Fruit fly (Drosophila melanogaster): ENCODE measurements around the gene CG42342.

Gene CG42342

DNA sequence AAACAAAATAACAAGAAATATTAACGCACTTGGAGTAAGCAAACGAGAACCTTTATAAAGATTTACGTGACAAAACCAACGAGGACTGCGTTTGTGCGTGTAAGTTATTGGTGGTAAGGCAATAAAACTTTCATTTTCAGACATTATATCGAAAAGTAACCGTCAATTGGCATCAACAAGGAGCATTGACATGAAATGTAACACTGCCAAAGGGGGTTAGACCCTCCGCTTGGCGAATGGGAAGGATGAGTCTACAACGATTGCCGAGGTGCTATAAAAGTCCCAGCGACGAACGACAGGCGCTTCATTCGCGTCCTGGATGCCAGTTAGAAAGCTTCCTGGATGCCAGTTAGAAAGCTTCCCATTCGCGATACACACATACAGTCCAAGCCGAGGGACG lies 30.3 kb upstream of the CG42342 start, which contains the start of gene Gyc89Da:
Gene Gyc89Da, plus strand, starts transcription at position 301 of the 400 bp plus-strand sequence.
- TF ChIP-seq Ets98B (GFP tag; IDR thresholded peaks at IDR 0.05) (no peak), CG34367 (tag; optimal IDR thresholded peaks at IDR 0.05) (no peak), rn (GFP tag; IDR thresholded peaks at IDR 0.05) (no peak), CG8159 (tag; optimal IDR thresholded peaks at IDR 0.05) (no peak), EcR (GFP tag; optimal IDR thresholded peaks at IDR 0.05) (no peak), Pif1B (GFP tag; optimal IDR thresholded peaks at IDR 0.05) (no peak)

DNA sequence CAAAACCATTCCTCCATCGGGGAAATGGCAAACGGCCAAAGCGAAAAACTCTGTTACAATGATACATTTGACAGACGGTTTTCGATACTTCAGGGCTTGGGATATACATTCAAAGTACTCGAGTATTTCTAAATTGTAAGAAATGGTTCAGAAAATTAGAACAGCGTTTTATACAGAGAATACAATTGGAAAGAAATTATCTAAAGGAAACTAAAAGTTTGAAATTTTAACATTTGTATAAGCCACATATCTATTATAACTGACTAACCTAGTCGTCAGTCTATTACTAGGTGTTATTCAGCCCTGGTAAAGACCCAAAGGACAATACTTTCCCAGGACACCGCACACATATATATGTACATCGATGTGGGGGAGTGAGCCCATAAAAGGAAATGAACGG lies 26.1 kb upstream of the CG42342 start:
- TF ChIP-seq gl (tag; optimal IDR thresholded peaks at IDR 0.05) (no peak), CG14655 (GFP tag; optimal IDR thresholded peaks at IDR 0.05) (no peak)

DNA sequence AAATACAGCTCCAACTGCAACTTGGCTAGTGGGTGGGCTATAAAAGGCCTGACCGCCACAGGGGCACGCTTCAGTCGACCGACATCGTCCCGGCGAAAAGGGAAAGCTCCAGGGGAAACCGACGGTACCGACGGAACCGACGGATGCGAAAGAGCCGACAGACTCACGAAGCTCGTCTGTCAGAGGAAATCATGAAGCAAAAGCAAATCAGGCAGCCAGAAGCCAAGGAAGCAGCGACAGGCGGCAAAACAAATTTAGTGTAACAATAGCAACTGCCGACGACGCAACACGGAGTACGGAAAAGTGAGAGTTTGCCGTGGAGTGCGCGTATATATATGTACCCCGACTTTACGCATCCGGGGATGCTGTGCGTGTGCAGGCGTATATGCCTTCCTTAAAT lies 25.5 kb upstream of the CG42342 start, which contains the start of gene Gyc89Db:
Gene Gyc89Db, plus strand, starts transcription at position 78 of the 400 bp plus-strand sequence.
- TF ChIP-seq CG32121 (GFP tag; IDR thresholded peaks at IDR 0.05) (no peak), CG9948 (tag; optimal IDR thresholded peaks at IDR 0.05) (no peak), CG8159 (tag; optimal IDR thresholded peaks at IDR 0.05) (no peak), CG34367 (tag; optimal IDR thresholded peaks at IDR 0.05) (no peak), CG13204 (GFP tag; optimal IDR thresholded peaks at IDR 0.05) (no peak), CG14655 (GFP tag; optimal IDR thresholded peaks at IDR 0.05) (no peak), fd96Ca (GFP tag; IDR thresholded peaks at IDR 0.05) (no peak), gl (tag; optimal IDR thresholded peaks at IDR 0.05) (no peak), Pif1A (GFP tag; optimal IDR thresholded peaks at IDR 0.05) (no peak), Ets98B (GFP tag; IDR thresholded peaks at IDR 0.05) (no peak), CG8301 (tag; optimal IDR thresholded peaks at IDR 0.05) (no peak), Pif1B (GFP tag; optimal IDR thresholded peaks at IDR 0.05) (no peak), CG15710 (tag; optimal IDR thresholded peaks at IDR 0.05) (no peak)

- TF ChIP-seq rn (GFP tag; IDR thresholded peaks at IDR 0.05) = no peak
- no peak for TF ChIP-seq Snoo (tag; optimal IDR thresholded peaks at IDR 0.05)
- TF ChIP-seq CG32121 (GFP tag; IDR thresholded peaks at IDR 0.05) = no peak
- no peak for TF ChIP-seq Pif1B (GFP tag; optimal IDR thresholded peaks at IDR 0.05)
- TF ChIP-seq CG34367 (tag; optimal IDR thresholded peaks at IDR 0.05) = no peak
- no peak for TF ChIP-seq CG14655 (GFP tag; optimal IDR thresholded peaks at IDR 0.05)
- no peak for TF ChIP-seq CG4496 (GFP tag; IDR thresholded peaks at IDR 0.05)
Measured at dm6 chr3R:16480995-16481394, 21.6 kb upstream of the CG42342 start, which contains the start of gene Dhfr. TSS of gene Dhfr (plus strand) at chr3R:16481167.

dm6 chr3R:16482276-16482675 lies 20.3 kb upstream of the CG42342 start, which contains the start of gene Sdhaf3:
TSS of gene Sdhaf3 (minus strand) at chr3R:16482452.
- TF ChIP-seq fd96Ca (GFP tag; IDR thresholded peaks at IDR 0.05) (no peak), CG34367 (tag; optimal IDR thresholded peaks at IDR 0.05) (no peak), CG8159 (tag; optimal IDR thresholded peaks at IDR 0.05) (no peak), Pif1A (GFP tag; optimal IDR thresholded peaks at IDR 0.05) (no peak), CG12605 (GFP tag; IDR thresholded peaks at IDR 0.05) (no peak), CG4496 (GFP tag; IDR thresholded peaks at IDR 0.05) (no peak), D1 (tag; optimal IDR thresholded peaks at IDR 0.05) (no peak), gl (tag; optimal IDR thresholded peaks at IDR 0.05) (no peak), CG9948 (tag; optimal IDR thresholded peaks at IDR 0.05) (no peak), CG17806 (tag; optimal IDR thresholded peaks at IDR 0.05) (no peak), CG15710 (tag; optimal IDR thresholded peaks at IDR 0.05) (no peak), CG10348 (GFP tag; IDR thresholded peaks at IDR 0.05) (no peak), CG14655 (GFP tag; optimal IDR thresholded peaks at IDR 0.05) (no peak), rn (GFP tag; IDR thresholded peaks at IDR 0.05) (no peak), CG8301 (tag; optimal IDR thresholded peaks at IDR 0.05) (no peak)

dm6 chr3R:16483877-16484417 lies 18.6 kb upstream of the CG42342 start, which contains the start of gene Der-2:
TSS of gene Der-2 (minus strand) at chr3R:16484223.
- TF ChIP-seq CG8159 (tag; optimal IDR thresholded peaks at IDR 0.05) (no peak), CG15710 (tag; optimal IDR thresholded peaks at IDR 0.05) (no peak), CG32121 (GFP tag; IDR thresholded peaks at IDR 0.05) (no peak), EcR (GFP tag; optimal IDR thresholded peaks at IDR 0.05) (no peak), Snoo (tag; optimal IDR thresholded peaks at IDR 0.05) (no peak), D1 (tag; optimal IDR thresholded peaks at IDR 0.05) (no peak), rn (GFP tag; IDR thresholded peaks at IDR 0.05) (no peak), Pif1B (GFP tag; optimal IDR thresholded peaks at IDR 0.05) (no peak), CG4496 (GFP tag; IDR thresholded peaks at IDR 0.05) (no peak), CG9948 (tag; optimal IDR thresholded peaks at IDR 0.05) (no peak), Ets98B (GFP tag; IDR thresholded peaks at IDR 0.05) (no peak), CG10348 (GFP tag; IDR thresholded peaks at IDR 0.05) (no peak), CG13204 (GFP tag; optimal IDR thresholded peaks at IDR 0.05) (no peak), fd96Ca (GFP tag; IDR thresholded peaks at IDR 0.05) (no peak), CG17806 (tag; optimal IDR thresholded peaks at IDR 0.05) (no peak), CG12605 (GFP tag; IDR thresholded peaks at IDR 0.05) (no peak)

All from whole organism, pupa.